Worm (Caenorhabditis elegans) whole organism, L2 larva: ENCODE results near the gene parn-2.

Experiments
- alr-1 ChIP-seq: fragments of 150-350 bp; optimal IDR thresholded peaks from 2 replicates; lab custom pipeline; 2014; ENCODE audit warnings: missing biosample characterization, missing genetic modification characterization
- ama-1 ChIP-seq: fragments of 150-350 bp; optimal IDR thresholded peaks from 2 replicates; lab custom pipeline; 2018; ENCODE audit warnings: inconsistent platforms
- egl-27 ChIP-seq: sonication (generic microtip); optimal IDR thresholded peaks from 3 replicates; lab custom pipeline; 2017; ENCODE audit warnings: missing biosample characterization, missing genetic modification reagents, missing genetic modification characterization
- elt-1 ChIP-seq: fragments of 150-350 bp; optimal IDR thresholded peaks from 2 replicates; lab custom pipeline; 2014; ENCODE audit warnings: missing biosample characterization, missing genetic modification characterization
- gmeb-1 ChIP-seq: fragments of 150-350 bp; optimal IDR thresholded peaks from 2 replicates; lab custom pipeline; 2014; ENCODE audit warnings: missing biosample characterization, missing genetic modification characterization
- lin-39 ChIP-seq: fragments of 150-350 bp; optimal IDR thresholded peaks from 2 replicates; lab custom pipeline; 2014; ENCODE audit warnings: missing biosample characterization, missing genetic modification reagents, missing genetic modification characterization
- lsy-2 ChIP-seq, 2 experiments: fragments of 150-350 bp in 1 of 2; sonication (generic microtip) in 1 of 2; optimal IDR thresholded peaks; 2 replicates each; lab custom pipeline; 2014 to 2017; ENCODE audit warnings: missing biosample characterization in 2 of 2, missing genetic modification characterization in 2 of 2
- skn-1 ChIP-seq: sonication (generic microtip); optimal IDR thresholded peaks from 2 replicates; lab custom pipeline; 2017; ENCODE audit warnings: missing biosample characterization, missing genetic modification characterization
- unc-39 ChIP-seq: fragments of 150-350 bp; optimal IDR thresholded peaks from 2 replicates; lab custom pipeline; 2014; ENCODE audit warnings: missing biosample characterization, missing genetic modification characterization
- unc-62 ChIP-seq: fragments of 150-350 bp; optimal IDR thresholded peaks from 2 replicates; lab custom pipeline; 2014; ENCODE audit warnings: missing biosample characterization, missing genetic modification reagents, missing genetic modification characterization
- ztf-11 ChIP-seq: sonication (generic microtip); optimal IDR thresholded peaks from 2 replicates; lab custom pipeline; 2017; ENCODE audit warnings: missing biosample characterization, missing genetic modification characterization

ce11 chrII:12278602-12279001 is 22.2 kb upstream of the parn-2 start:
- TF ChIP-seq ama-1 (lab: Kevin White, UChicago) = no peak
- no peak for TF ChIP-seq lin-39 (tag; lab: Kevin White, UChicago)
- TF ChIP-seq gmeb-1 (tag; lab: Kevin White, UChicago) = no peak
- TF ChIP-seq skn-1 = no peak
- no peak for TF ChIP-seq elt-1 (tag; lab: Kevin White, UChicago)
- no peak for TF ChIP-seq egl-27 (tag; lab: Kevin White, UChicago)
- TF ChIP-seq lsy-2 (tag; optimal IDR thresholded peaks at IDR 0.05; lab: Kevin White, UChicago) = no peak
- TF ChIP-seq ztf-11 (tag; lab: Kevin White, UChicago) = no peak
- TF ChIP-seq alr-1 = no peak
- no peak for TF ChIP-seq unc-62 (GFP tag; lab: Kevin White, UChicago)
- TF ChIP-seq unc-39 (tag; lab: Kevin White, UChicago) = no peak
